Fruit fly (Drosophila melanogaster) whole organism, embryonic: ENCODE results near the gene CG3224.
A peak's percentile ranks its signal among the peaks of the same experiment; 100 is the strongest.

Experiments
- Aef1 ChIP-seq: fragments of 200-800 bp; sonication (Bioruptor generic); IDR thresholded peaks from 3 replicates; pipeline ENCODE4 v1.3.6; 2022; ENCODE audit warnings: missing biosample characterization, missing genetic modification characterization
- Bdp1 ChIP-seq: fragments of 200-800 bp; sonication (Bioruptor generic); optimal IDR thresholded peaks from 3 replicates; lab custom pipeline; 2016; ENCODE audit warnings: missing biosample characterization, missing genetic modification characterization
- Blimp-1 ChIP-seq: fragments of 200-800 bp; sonication (Bioruptor generic); optimal IDR thresholded peaks from 3 replicates; lab custom pipeline; 2018; ENCODE audit warnings: missing biosample characterization, missing genetic modification characterization, mild to moderate bottlenecking, moderate library complexity, missing genetic modification reagents
- CG10431 ChIP-seq: fragments of 200-800 bp; sonication (Bioruptor generic); optimal IDR thresholded peaks from 3 replicates; lab custom pipeline; 2018; ENCODE audit warnings: missing biosample characterization, mild to moderate bottlenecking, missing genetic modification characterization
- CG10979 ChIP-seq: fragments of 200-800 bp; sonication (Bioruptor generic); optimal IDR thresholded peaks from 2 replicates; lab custom pipeline; 2018; ENCODE audit warnings: missing biosample characterization, mild to moderate bottlenecking, missing genetic modification characterization, moderate library complexity
- CG17568 ChIP-seq: fragments of 200-800 bp; sonication (Bioruptor generic); optimal IDR thresholded peaks from 2 replicates; lab custom pipeline; 2018; ENCODE audit warnings: missing biosample characterization, mild to moderate bottlenecking, missing genetic modification characterization, moderate library complexity
- CG1832 ChIP-seq: fragments of 200-800 bp; sonication (Bioruptor generic); optimal IDR thresholded peaks from 2 replicates; lab custom pipeline; 2017; ENCODE audit warnings: missing biosample characterization, mild to moderate bottlenecking, missing genetic modification characterization, inconsistent platforms
- CG3847 ChIP-seq: fragments of 200-800 bp; sonication (Bioruptor generic); IDR thresholded peaks from 2 replicates; pipeline ENCODE4 v1.3.6; 2022; ENCODE audit warnings: missing biosample characterization, missing genetic modification characterization
- CG42726 ChIP-seq: fragments of 200-800 bp; sonication (Bioruptor generic); IDR thresholded peaks from 2 replicates; pipeline ENCODE4 v1.3.6; 2022; ENCODE audit warnings: missing biosample characterization, missing genetic modification characterization; ENCODE audit not compliant: partially characterized antibody
- CG43689 ChIP-seq: fragments of 200-800 bp; sonication (Bioruptor generic); IDR thresholded peaks from 2 replicates; pipeline ENCODE4 v1.3.6; 2022; ENCODE audit warnings: missing biosample characterization, missing genetic modification characterization
- CG6254 ChIP-seq: fragments of 200-800 bp; sonication (Bioruptor generic); optimal IDR thresholded peaks from 3 replicates; lab custom pipeline; 2017; ENCODE audit warnings: mild to moderate bottlenecking, missing biosample characterization, missing genetic modification reagents, missing genetic modification characterization
- CG6689 ChIP-seq: fragments of 200-800 bp; sonication (Bioruptor generic); IDR thresholded peaks from 2 replicates; pipeline ENCODE4 v1.3.6; 2022; ENCODE audit warnings: missing biosample characterization, missing genetic modification characterization
- CG6813 ChIP-seq: fragments of 200-800 bp; sonication (Bioruptor generic); optimal IDR thresholded peaks from 2 replicates; lab custom pipeline; 2017; ENCODE audit warnings: missing biosample characterization, missing genetic modification characterization, mild to moderate bottlenecking, moderate library complexity, missing genetic modification reagents
- CG9727 ChIP-seq: fragments of 200-800 bp; sonication (Bioruptor generic); optimal IDR thresholded peaks from 3 replicates; lab custom pipeline; 2017; ENCODE audit warnings: missing biosample characterization, mild to moderate bottlenecking, missing genetic modification characterization
- E2f1 ChIP-seq: fragments of 200-800 bp; sonication (Bioruptor generic); IDR thresholded peaks from 2 replicates; pipeline ENCODE4 v1.3.6; 2022; ENCODE audit warnings: missing biosample characterization, missing genetic modification characterization
- Fer2 ChIP-seq: fragments of 200-800 bp; sonication (Bioruptor generic); optimal IDR thresholded peaks from 2 replicates; lab custom pipeline; 2018; ENCODE audit warnings: missing biosample characterization, mild to moderate bottlenecking, missing genetic modification characterization, moderate library complexity
- HHEX ChIP-seq: fragments of 200-800 bp; sonication (Bioruptor generic); optimal IDR thresholded peaks from 3 replicates; lab custom pipeline; 2017; ENCODE audit warnings: missing biosample characterization, mild to moderate bottlenecking, missing genetic modification characterization, missing genetic modification reagents
- Hr78 ChIP-seq, 2 experiments: fragments of 200-800 bp in 1 of 2; fragments of >200 bp in 1 of 2; sonication (Bioruptor generic) in 1 of 2; optimal IDR thresholded peaks; 2 replicates each; lab custom pipeline; 2017 to 2019; ENCODE audit warnings: missing biosample characterization in 2 of 2, missing genetic modification characterization in 2 of 2, mild to moderate bottlenecking in 1 of 2, moderate library complexity in 1 of 2
- Lpt ChIP-seq: fragments of >200 bp; optimal IDR thresholded peaks from 2 replicates; lab custom pipeline; 2018; ENCODE audit warnings: missing biosample characterization, missing genetic modification characterization
- Mes4 ChIP-seq: fragments of 200-800 bp; sonication (Bioruptor generic); optimal IDR thresholded peaks from 2 replicates; lab custom pipeline; 2016; ENCODE audit warnings: missing biosample characterization, missing genetic modification characterization
- NC2β ChIP-seq: fragments of 200-800 bp; sonication (Bioruptor generic); optimal IDR thresholded peaks from 2 replicates; lab custom pipeline; 2016; ENCODE audit warnings: missing biosample characterization, missing genetic modification characterization
- NfI ChIP-seq: fragments of 200-800 bp; sonication (Bioruptor generic); optimal IDR thresholded peaks from 3 replicates; lab custom pipeline; 2018; ENCODE audit warnings: missing biosample characterization, mild to moderate bottlenecking, missing genetic modification characterization, moderate library complexity
- PHDP ChIP-seq: fragments of 200-800 bp; sonication (Bioruptor generic); optimal IDR thresholded peaks from 3 replicates; lab custom pipeline; 2018; ENCODE audit warnings: missing biosample characterization, mild to moderate bottlenecking, missing genetic modification characterization, moderate library complexity
- Side ChIP-seq: fragments of 200-800 bp; sonication (Bioruptor generic); optimal IDR thresholded peaks from 2 replicates; lab custom pipeline; 2016; ENCODE audit warnings: missing biosample characterization, missing genetic modification characterization
- Spps ChIP-seq: fragments of 200-800 bp; sonication (Bioruptor generic); optimal IDR thresholded peaks from 2 replicates; lab custom pipeline; 2018; ENCODE audit warnings: missing biosample characterization, mild to moderate bottlenecking, missing genetic modification characterization
- abd-A ChIP-seq: fragments of 200-800 bp; sonication (Bioruptor generic); optimal IDR thresholded peaks from 3 replicates; lab custom pipeline; 2019; ENCODE audit warnings: missing biosample characterization, mild to moderate bottlenecking, missing genetic modification characterization, moderate library complexity
- amos ChIP-seq: fragments of 200-800 bp; sonication (Bioruptor generic); IDR thresholded peaks from 2 replicates; pipeline ENCODE4 v1.3.6; 2022; ENCODE audit warnings: missing biosample characterization, missing genetic modification characterization; ENCODE audit not compliant: partially characterized antibody
- ash1 ChIP-seq: fragments of 200-800 bp; sonication (Bioruptor generic); optimal IDR thresholded peaks from 2 replicates; lab custom pipeline; 2018; ENCODE audit warnings: missing biosample characterization, mild to moderate bottlenecking, missing genetic modification characterization
- btn ChIP-seq: fragments of 200-800 bp; sonication (Bioruptor generic); optimal IDR thresholded peaks from 2 replicates; lab custom pipeline; 2016; ENCODE audit warnings: missing biosample characterization, missing genetic modification characterization
- caup ChIP-seq: fragments of 200-800 bp; sonication (Bioruptor generic); optimal IDR thresholded peaks from 3 replicates; lab custom pipeline; 2017; ENCODE audit warnings: missing biosample characterization, mild to moderate bottlenecking, missing genetic modification characterization, moderate library complexity; ENCODE audit not compliant: severe bottlenecking
- crc ChIP-seq: fragments of 200-800 bp; sonication (Bioruptor generic); optimal IDR thresholded peaks from 2 replicates; lab custom pipeline; 2016; ENCODE audit warnings: missing biosample characterization, missing genetic modification characterization
- croc ChIP-seq: fragments of 200-800 bp; sonication (Bioruptor generic); conservative IDR thresholded peaks from 3 replicates; pipeline ENCODE4 v1.3.6; 2022; ENCODE audit warnings: missing biosample characterization, missing genetic modification characterization
- crp ChIP-seq, 2 experiments: fragments of 200-800 bp; sonication (Bioruptor generic); optimal IDR thresholded peaks; 2 replicates in 1 of 2; 3 replicates in 1 of 2; lab custom pipeline; 2017; ENCODE audit warnings: missing biosample characterization in 2 of 2, missing genetic modification characterization in 2 of 2, mild to moderate bottlenecking in 1 of 2, moderate library complexity in 1 of 2
- danr ChIP-seq: fragments of 200-800 bp; sonication (Bioruptor generic); IDR thresholded peaks from 2 replicates; pipeline ENCODE4 v1.3.6; 2022; ENCODE audit warnings: missing biosample characterization, missing genetic modification characterization
- dm ChIP-seq: fragments of 200-800 bp; sonication (Bioruptor generic); optimal IDR thresholded peaks from 3 replicates; lab custom pipeline; 2016; ENCODE audit warnings: missing biosample characterization, missing genetic modification characterization
- ems ChIP-seq: fragments of 200-800 bp; sonication (Bioruptor generic); optimal IDR thresholded peaks from 3 replicates; lab custom pipeline; 2016; ENCODE audit warnings: missing biosample characterization, missing genetic modification characterization
- exex ChIP-seq: fragments of 200-800 bp; sonication (Bioruptor generic); optimal IDR thresholded peaks from 4 replicates; lab custom pipeline; 2018; ENCODE audit warnings: missing biosample characterization, mild to moderate bottlenecking, missing genetic modification characterization, moderate library complexity
- fd96Cb ChIP-seq: fragments of 200-800 bp; sonication (Bioruptor generic); optimal IDR thresholded peaks from 2 replicates; lab custom pipeline; 2018; ENCODE audit warnings: missing biosample characterization, mild to moderate bottlenecking, missing genetic modification characterization, moderate library complexity
- gem ChIP-seq: fragments of 200-800 bp; sonication (Bioruptor generic); optimal IDR thresholded peaks from 2 replicates; lab custom pipeline; 2019; ENCODE audit warnings: missing biosample characterization, mild to moderate bottlenecking, missing genetic modification characterization, moderate library complexity
- grn ChIP-seq: fragments of 200-800 bp; sonication (Bioruptor generic); optimal IDR thresholded peaks from 3 replicates; lab custom pipeline; 2017; ENCODE audit warnings: missing biosample characterization, missing genetic modification characterization
- gt ChIP-seq: fragments of 200-800 bp; sonication (Bioruptor generic); IDR thresholded peaks from 2 replicates; pipeline ENCODE4 v1.3.6; 2022; ENCODE audit warnings: missing biosample characterization, missing genetic modification characterization
- lov ChIP-seq, 2 experiments: fragments of 200-800 bp in 1 of 2; fragments of >200 bp in 1 of 2; sonication (Bioruptor generic) in 1 of 2; IDR thresholded peaks in 1 of 2; optimal IDR thresholded peaks in 1 of 2; 2 replicates in 1 of 2; 3 replicates in 1 of 2; pipeline versions ENCODE4 v1.3.6 to Lab custom; 2017 to 2022; ENCODE audit warnings: missing biosample characterization in 1 of 2, missing genetic modification characterization in 1 of 2
- mam ChIP-seq: fragments of 200-800 bp; sonication (Bioruptor generic); optimal IDR thresholded peaks from 3 replicates; lab custom pipeline; 2016; ENCODE audit warnings: missing biosample characterization, missing genetic modification characterization
- odd ChIP-seq: fragments of 200-800 bp; sonication (Bioruptor generic); optimal IDR thresholded peaks from 2 replicates; lab custom pipeline; 2017; ENCODE audit warnings: missing biosample characterization, mild to moderate bottlenecking, missing genetic modification characterization
- otp ChIP-seq: fragments of 200-800 bp; sonication (Bioruptor generic); IDR thresholded peaks from 3 replicates; pipeline ENCODE4, ENCODE4 v1.3.6; 2022; ENCODE audit warnings: missing biosample characterization, missing genetic modification characterization
- phol ChIP-seq: fragments of 200-800 bp; sonication (Bioruptor generic); optimal IDR thresholded peaks from 3 replicates; lab custom pipeline; 2018; ENCODE audit warnings: missing biosample characterization, mild to moderate bottlenecking, missing genetic modification characterization, moderate library complexity
- psq ChIP-seq: fragments of 200-800 bp; sonication (Bioruptor generic); optimal IDR thresholded peaks from 2 replicates; lab custom pipeline; 2017; ENCODE audit warnings: missing biosample characterization, missing genetic modification characterization
- slp2 ChIP-seq: fragments of 200-800 bp; sonication (Bioruptor generic); optimal IDR thresholded peaks from 2 replicates; lab custom pipeline; 2016; ENCODE audit warnings: missing biosample characterization, missing genetic modification characterization
- tx ChIP-seq: fragments of 200-800 bp; sonication (Bioruptor generic); optimal IDR thresholded peaks from 2 replicates; lab custom pipeline; 2016; ENCODE audit warnings: missing biosample characterization, missing genetic modification characterization
- yki ChIP-seq: fragments of >200 bp; optimal IDR thresholded peaks from 3 replicates; lab custom pipeline; 2018

The CG3224 gene

DNA sequence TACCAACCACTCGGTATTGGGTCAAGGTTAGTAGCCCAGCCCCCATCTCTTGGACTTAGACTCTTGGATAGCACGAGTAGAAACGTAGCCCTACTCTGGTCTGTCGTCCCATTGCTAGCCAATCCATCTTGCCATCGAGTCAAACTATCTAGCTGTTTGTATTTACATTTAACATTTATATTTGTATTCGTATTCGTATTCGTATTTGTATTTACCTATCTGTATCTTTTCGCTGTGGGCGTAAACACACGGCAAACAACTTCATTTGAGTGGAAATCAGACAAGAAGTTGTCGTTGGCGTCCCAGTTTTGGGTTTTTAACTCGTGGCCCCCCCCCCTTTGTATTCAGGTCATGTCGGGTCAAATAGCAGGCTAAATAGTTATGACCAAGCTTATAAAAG lies 47.0 kb downstream of the CG3224 start (continued):
- TF ChIP-seq lov (optimal IDR thresholded peaks at IDR 0.05; lab: Kevin White, UChicago), result no peak
- 0 out of 3 replicates have a peak, but pooled peaks have one; percentile 43 for TF ChIP-seq lov (GFP tag; IDR thresholded peaks at IDR 0.05; lab: Robert Waterston, UW)
- no peak for TF ChIP-seq croc (GFP tag; lab: Robert Waterston, UW)
- TF ChIP-seq PHDP, result peak; percentile 50
- TF ChIP-seq CG10431 (GFP tag; lab: Kevin White, UChicago), result no peak
- no peak for TF ChIP-seq Aef1 (GFP tag; lab: Robert Waterston, UW)
- TF ChIP-seq mam (GFP tag; lab: Kevin White, UChicago), result no peak
- TF ChIP-seq Side (GFP tag; lab: Kevin White, UChicago), result peak; percentile 49
- TF ChIP-seq btn, result peak; percentile 28
- peak; percentile 65 for TF ChIP-seq odd (GFP tag; lab: Kevin White, UChicago)
- no peak for TF ChIP-seq ash1 (GFP tag; lab: Kevin White, UChicago)
- no peak for TF ChIP-seq gt (GFP tag; lab: Robert Waterston, UW)
- no peak for TF ChIP-seq CG6689 (GFP tag; lab: Robert Waterston, UW)
- TF ChIP-seq E2f1 (GFP tag; lab: Robert Waterston, UW), result no peak
- no peak for TF ChIP-seq NfI (GFP tag; lab: Kevin White, UChicago)
- no peak for TF ChIP-seq yki
- no peak for TF ChIP-seq amos
- TF ChIP-seq crc, result peak; percentile 5
- peak; percentile 43 for TF ChIP-seq caup (GFP tag; lab: Kevin White, UChicago)
- no peak for TF ChIP-seq grn
- peak; percentile 53 for TF ChIP-seq HHEX (GFP tag; lab: Kevin White, UChicago)
- no peak for TF ChIP-seq Bdp1 (GFP tag; lab: Kevin White, UChicago)
- no peak for TF ChIP-seq danr (GFP tag; lab: Robert Waterston, UW)
- no peak for TF ChIP-seq slp2
- TF ChIP-seq Mes4 (GFP tag; lab: Kevin White, UChicago), result peak; percentile 29
- TF ChIP-seq ems (GFP tag; lab: Kevin White, UChicago), result no peak
- TF ChIP-seq Fer2, result no peak
- no peak for TF ChIP-seq dm (GFP tag; lab: Kevin White, UChicago)
- peak; percentile 68 for TF ChIP-seq CG17568
- peak; percentile 44 for TF ChIP-seq gem
- TF ChIP-seq abd-A (tag; lab: Kevin White, UChicago), result peak; percentile 14
- TF ChIP-seq CG42726, result no peak
- no peak for TF ChIP-seq crp (GFP tag; optimal IDR thresholded peaks at IDR 0.05; lab: Kevin White, UChicago)
- TF ChIP-seq Blimp-1 (GFP tag; lab: Kevin White, UChicago), result peak; percentile 36
- TF ChIP-seq CG10979 (tag; lab: Kevin White, UChicago), result peak; percentile 7
- peak; percentile 42 for TF ChIP-seq CG6254 (GFP tag; lab: Kevin White, UChicago)
- TF ChIP-seq psq, result no peak
- TF ChIP-seq Hr78 (GFP tag; optimal IDR thresholded peaks at IDR 0.05; lab: Kevin White, UChicago), result peak in 1 of 2 experiments; percentile 62
- TF ChIP-seq CG6813 (GFP tag; lab: Kevin White, UChicago), result peak; percentile 77
- TF ChIP-seq Lpt (GFP tag; lab: Kevin White, UChicago), result no peak
- TF ChIP-seq CG3847 (GFP tag; lab: Robert Waterston, UW), result no peak
- peak; percentile 43 for TF ChIP-seq CG9727 (GFP tag; lab: Kevin White, UChicago)
- no peak for TF ChIP-seq phol (tag; lab: Kevin White, UChicago)
- no peak for TF ChIP-seq CG1832
- TF ChIP-seq NC2β (GFP tag; lab: Kevin White, UChicago), result peak; percentile 28
- no peak for TF ChIP-seq tx (GFP tag; lab: Kevin White, UChicago)
- TF ChIP-seq exex, result peak; percentile 23
- no peak for TF ChIP-seq otp (GFP tag; lab: Robert Waterston, UW)
- no peak for TF ChIP-seq CG43689 (GFP tag; lab: Robert Waterston, UW)
- TF ChIP-seq Spps (tag; lab: Kevin White, UChicago), result peak; percentile 20
- no peak for TF ChIP-seq fd96Cb (tag; lab: Kevin White, UChicago)
